Worm (Caenorhabditis elegans) whole organism, L4 larva: ENCODE data around the gene F15H10.5.

Experiments used
- F26F4.8 ChIP-seq: fragments of 200-800 bp; sonication (Bioruptor generic); conservative IDR thresholded peaks from 2 replicates; pipeline ENCODE4 v1.3.6; 2022; ENCODE audit warnings: missing genetic modification characterization, missing compliant biosample characterization
- aly-2 ChIP-seq: sonication (generic microtip); optimal IDR thresholded peaks from 2 replicates; lab custom pipeline; 2018; ENCODE audit warnings: missing biosample characterization, missing genetic modification characterization
- attf-4 ChIP-seq: sonication (generic microtip); optimal IDR thresholded peaks from 3 replicates; lab custom pipeline; 2017; ENCODE audit warnings: missing biosample characterization, missing genetic modification characterization
- dpl-1 ChIP-seq: fragments of 150-350 bp; optimal IDR thresholded peaks from 2 replicates; lab custom pipeline; 2014; ENCODE audit warnings: missing biosample characterization, missing genetic modification reagents, missing genetic modification characterization
- hif-1 ChIP-seq, 2 experiments: sonication (generic microtip); optimal IDR thresholded peaks; 2 replicates each; lab custom pipeline; 2016 to 2017; ENCODE audit warnings: missing compliant biosample characterization in 2 of 2, missing genetic modification characterization in 2 of 2, missing genetic modification reagents in 2 of 2, missing genotype in 2 of 2, mild to moderate bottlenecking in 1 of 2
- nhr-237 ChIP-seq: sonication (generic microtip); optimal IDR thresholded peaks from 2 replicates; lab custom pipeline; 2017; ENCODE audit warnings: missing biosample characterization, missing genetic modification characterization
- pha-4 ChIP-seq, 2 experiments: fragments of 150-350 bp in 1 of 2; fragments of 200-800 bp in 1 of 2; sonication (Bioruptor generic) in 1 of 2; IDR thresholded peaks in 1 of 2; optimal IDR thresholded peaks in 1 of 2; 2 replicates each; pipeline versions ENCODE4 v1.3.6 to Lab custom; 2014 to 2022; ENCODE audit warnings: missing genetic modification characterization in 2 of 2, missing genetic modification reagents in 2 of 2, missing biosample characterization in 1 of 2, missing compliant biosample characterization in 1 of 2

- TF ChIP-seq dpl-1 (GFP tag; lab: Kevin White, UChicago) (no peak), aly-2 (tag; lab: Kevin White, UChicago) (no peak), attf-4 (no peak), F26F4.8 (GFP tag; lab: Robert Waterston, UW) (no peak), hif-1 (tag; optimal IDR thresholded peaks at IDR 0.05; lab: Kevin White, UChicago) (no peak), nhr-237 (tag; lab: Kevin White, UChicago) (no peak), pha-4 (GFP tag; IDR thresholded peaks at IDR 0.05; lab: Robert Waterston, UW) (no peak), pha-4 (tag; optimal IDR thresholded peaks at IDR 0.05; lab: Kevin White, UChicago) (no peak)
Observed at ce11 chrV:10425098-10425497, 6.2 kb upstream of the F15H10.5 start, which contains the start of gene col-12.
